Worm (Caenorhabditis elegans) whole organism, late embryonic: Measurements from ENCODE around the gene M163.21.

ENCODE experiments used
- C08G9.2 ChIP-seq: sonication (generic microtip); optimal IDR thresholded peaks from 2 replicates; lab custom pipeline; 2016; ENCODE audit warnings: mild to moderate bottlenecking, missing genetic modification characterization, moderate library complexity, missing compliant biosample characterization
- K02D7.2 ChIP-seq: sonication (generic microtip); optimal IDR thresholded peaks from 2 replicates; lab custom pipeline; 2017; ENCODE audit warnings: mild to moderate bottlenecking, missing genetic modification characterization, missing compliant biosample characterization
- K09A11.1 ChIP-seq: sonication (generic microtip); optimal IDR thresholded peaks from 2 replicates; lab custom pipeline; 2017; ENCODE audit warnings: antibody characterized with exemption, mild to moderate bottlenecking, missing genetic modification characterization, missing compliant biosample characterization; ENCODE audit not compliant: insufficient read depth
- Y22D7AL.16 ChIP-seq: sonication (generic microtip); optimal IDR thresholded peaks from 2 replicates; lab custom pipeline; 2016; ENCODE audit warnings: missing genetic modification characterization, missing compliant biosample characterization
- ahr-1 ChIP-seq: sonication (generic microtip); optimal IDR thresholded peaks from 2 replicates; lab custom pipeline; 2016; ENCODE audit warnings: missing genetic modification characterization, missing compliant biosample characterization
- ama-1 ChIP-seq: fragments of 150-350 bp; optimal IDR thresholded peaks from 2 replicates; lab custom pipeline; 2014
- ceh-19 ChIP-seq: fragments of 200-800 bp; sonication (Bioruptor generic); optimal IDR thresholded peaks from 2 replicates; lab custom pipeline; 2018; ENCODE audit warnings: mild to moderate bottlenecking, missing genetic modification characterization, missing compliant biosample characterization
- ceh-2 ChIP-seq: sonication (generic microtip); optimal IDR thresholded peaks from 2 replicates; lab custom pipeline; 2016; ENCODE audit warnings: missing genotype, missing genetic modification characterization, missing compliant biosample characterization
- ceh-24 ChIP-seq: sonication (generic microtip); optimal IDR thresholded peaks from 2 replicates; lab custom pipeline; 2016; ENCODE audit warnings: mild to moderate bottlenecking, missing genetic modification characterization, missing compliant biosample characterization
- ceh-31 ChIP-seq: sonication (generic microtip); optimal IDR thresholded peaks from 2 replicates; lab custom pipeline; 2016; ENCODE audit warnings: missing genetic modification characterization, missing compliant biosample characterization
- ceh-34 ChIP-seq: sonication (generic microtip); optimal IDR thresholded peaks from 2 replicates; lab custom pipeline; 2016; ENCODE audit warnings: mild to moderate bottlenecking, missing genetic modification characterization, missing compliant biosample characterization
- ceh-45 ChIP-seq: fragments of 200-800 bp; sonication (Bioruptor generic); IDR thresholded peaks from 2 replicates; pipeline ENCODE4 v1.3.6; 2022; ENCODE audit warnings: missing genetic modification reagents, missing genetic modification characterization, missing compliant biosample characterization
- ceh-6 ChIP-seq: fragments of 200-800 bp; sonication (Bioruptor generic); optimal IDR thresholded peaks from 2 replicates; lab custom pipeline; 2018; ENCODE audit warnings: mild to moderate bottlenecking, missing genetic modification characterization, missing compliant biosample characterization
- ceh-9 ChIP-seq: sonication (generic microtip); optimal IDR thresholded peaks from 2 replicates; lab custom pipeline; 2016; ENCODE audit warnings: mild to moderate bottlenecking, missing genetic modification characterization, inconsistent platforms, missing compliant biosample characterization
- dve-1 ChIP-seq: sonication (generic microtip); optimal IDR thresholded peaks from 2 replicates; lab custom pipeline; 2017; ENCODE audit warnings: antibody characterized with exemption, mild to moderate bottlenecking, missing genetic modification characterization, missing compliant biosample characterization
- ets-4 ChIP-seq: sonication (generic microtip); optimal IDR thresholded peaks from 2 replicates; lab custom pipeline; 2016; ENCODE audit warnings: missing genetic modification characterization, missing compliant biosample characterization
- fax-1 ChIP-seq: sonication (generic microtip); optimal IDR thresholded peaks from 2 replicates; lab custom pipeline; 2016; ENCODE audit warnings: missing genotype, missing genetic modification characterization, missing compliant biosample characterization
- fkh-10 ChIP-seq: fragments of 150-350 bp; optimal IDR thresholded peaks from 2 replicates; lab custom pipeline; 2014; ENCODE audit warnings: missing biosample characterization, missing genetic modification reagents, missing genetic modification characterization
- hlh-13 ChIP-seq: fragments of 200-800 bp; sonication (Bioruptor generic); optimal IDR thresholded peaks from 2 replicates; lab custom pipeline; 2018; ENCODE audit warnings: mild to moderate bottlenecking, missing genetic modification characterization, missing compliant biosample characterization
- hlh-15 ChIP-seq: sonication (generic microtip); optimal IDR thresholded peaks from 2 replicates; lab custom pipeline; 2016; ENCODE audit warnings: missing genetic modification characterization, missing compliant biosample characterization
- hlh-6 ChIP-seq: sonication (generic microtip); optimal IDR thresholded peaks from 2 replicates; lab custom pipeline; 2016; ENCODE audit warnings: missing genotype, missing genetic modification characterization, missing compliant biosample characterization
- lim-6 ChIP-seq: sonication (generic microtip); optimal IDR thresholded peaks from 2 replicates; lab custom pipeline; 2016; ENCODE audit warnings: missing genetic modification characterization, missing compliant biosample characterization
- mec-3 ChIP-seq: sonication (generic microtip); optimal IDR thresholded peaks from 2 replicates; lab custom pipeline; 2016; ENCODE audit warnings: borderline replicate concordance, missing genetic modification characterization, missing compliant biosample characterization
- nhr-11 ChIP-seq: fragments of 150-350 bp; optimal IDR thresholded peaks from 2 replicates; lab custom pipeline; 2014; ENCODE audit warnings: missing biosample characterization, missing genetic modification characterization
- nhr-232 ChIP-seq: sonication (generic microtip); optimal IDR thresholded peaks from 2 replicates; lab custom pipeline; 2016; ENCODE audit warnings: missing genetic modification characterization, missing compliant biosample characterization
- npax-4 ChIP-seq: sonication (generic microtip); optimal IDR thresholded peaks from 2 replicates; lab custom pipeline; 2016; ENCODE audit warnings: missing genetic modification characterization, missing compliant biosample characterization
- odd-2 ChIP-seq: sonication (generic microtip); optimal IDR thresholded peaks from 2 replicates; lab custom pipeline; 2017; ENCODE audit warnings: antibody characterized with exemption, mild to moderate bottlenecking, missing genetic modification characterization, missing compliant biosample characterization
- pax-1 ChIP-seq: fragments of 150-350 bp; optimal IDR thresholded peaks from 2 replicates; lab custom pipeline; 2014; ENCODE audit warnings: missing biosample characterization, missing genetic modification characterization
- pha-2 ChIP-seq: sonication (generic microtip); optimal IDR thresholded peaks from 2 replicates; lab custom pipeline; 2017; ENCODE audit warnings: mild to moderate bottlenecking, missing genetic modification characterization, missing compliant biosample characterization
- pha-4 ChIP-seq: fragments of 150-350 bp; optimal IDR thresholded peaks from 2 replicates; lab custom pipeline; 2018; ENCODE audit warnings: missing biosample characterization, missing genetic modification reagents, missing genetic modification characterization
- pqm-1 ChIP-seq: sonication (generic microtip); optimal IDR thresholded peaks from 2 replicates; lab custom pipeline; 2016; ENCODE audit warnings: missing genetic modification characterization, missing compliant biosample characterization
- ref-2 ChIP-seq: sonication (generic microtip); optimal IDR thresholded peaks from 2 replicates; lab custom pipeline; 2016; ENCODE audit warnings: missing genetic modification characterization, missing compliant biosample characterization
- rnt-1 ChIP-seq: sonication (generic microtip); optimal IDR thresholded peaks from 2 replicates; lab custom pipeline; 2016; ENCODE audit warnings: missing genetic modification characterization, missing compliant biosample characterization
- sox-4 ChIP-seq: sonication (generic microtip); optimal IDR thresholded peaks from 2 replicates; lab custom pipeline; 2017; ENCODE audit warnings: mild to moderate bottlenecking, missing genetic modification characterization, inconsistent platforms, missing compliant biosample characterization
- syd-9 ChIP-seq: sonication (generic microtip); optimal IDR thresholded peaks from 2 replicates; lab custom pipeline; 2016; ENCODE audit warnings: mild to moderate bottlenecking, missing genetic modification characterization, moderate library complexity, missing compliant biosample characterization
- tbx-2 ChIP-seq: sonication (generic microtip); optimal IDR thresholded peaks from 2 replicates; lab custom pipeline; 2016; ENCODE audit warnings: missing genetic modification characterization, missing compliant biosample characterization
- ttx-3 ChIP-seq: sonication (generic microtip); optimal IDR thresholded peaks from 2 replicates; lab custom pipeline; 2016; ENCODE audit warnings: missing genetic modification reagents, missing genetic modification characterization, missing compliant biosample characterization
- unc-3 ChIP-seq, 2 experiments: fragments of 200-800 bp in 1 of 2; sonication (Bioruptor generic) in 1 of 2; sonication (generic microtip) in 1 of 2; conservative IDR thresholded peaks in 1 of 2; optimal IDR thresholded peaks in 1 of 2; 2 replicates each; pipeline versions ENCODE4 v1.3.6 to Lab custom; 2016 to 2022; ENCODE audit warnings: missing compliant biosample characterization in 2 of 2, missing genetic modification characterization in 2 of 2, missing genetic modification reagents in 1 of 2
- unc-42 ChIP-seq: sonication (generic microtip); optimal IDR thresholded peaks from 2 replicates; lab custom pipeline; 2016; ENCODE audit warnings: missing genotype, missing genetic modification characterization, missing compliant biosample characterization
- unc-86 ChIP-seq: sonication (generic microtip); optimal IDR thresholded peaks from 2 replicates; lab custom pipeline; 2016; ENCODE audit warnings: missing genetic modification characterization, missing compliant biosample characterization
- zip-5 ChIP-seq: sonication (generic microtip); optimal IDR thresholded peaks from 2 replicates; lab custom pipeline; 2016; ENCODE audit warnings: missing genetic modification characterization, missing compliant biosample characterization

Gene M163.21

ce11 chrX:14428052-14428451 lies 38.6 kb upstream of the M163.21 start, which contains the start of gene F23D12.1:
Gene F23D12.1, minus strand, starts transcription at chrX:14428152.
- TF ChIP-seq hlh-6 (tag; lab: Kevin White, UChicago) (no peak), ref-2 (tag; lab: Kevin White, UChicago) (no peak), K09A11.1 (tag; lab: Kevin White, UChicago) (no peak), syd-9 (tag; lab: Kevin White, UChicago) (no peak), hlh-13 (GFP tag; lab: Kevin White, UChicago) (no peak), pha-4 (tag; lab: Kevin White, UChicago) (no peak), dve-1 (no peak), fax-1 (no peak), odd-2 (no peak), pha-2 (tag; lab: Kevin White, UChicago) (no peak), ceh-31 (no peak), ceh-9 (no peak), tbx-2 (tag; lab: Kevin White, UChicago) (no peak), pax-1 (tag; lab: Kevin White, UChicago) (no peak), nhr-11 (tag; lab: Kevin White, UChicago) (no peak), zip-5 (no peak), rnt-1 (no peak)

DNA sequence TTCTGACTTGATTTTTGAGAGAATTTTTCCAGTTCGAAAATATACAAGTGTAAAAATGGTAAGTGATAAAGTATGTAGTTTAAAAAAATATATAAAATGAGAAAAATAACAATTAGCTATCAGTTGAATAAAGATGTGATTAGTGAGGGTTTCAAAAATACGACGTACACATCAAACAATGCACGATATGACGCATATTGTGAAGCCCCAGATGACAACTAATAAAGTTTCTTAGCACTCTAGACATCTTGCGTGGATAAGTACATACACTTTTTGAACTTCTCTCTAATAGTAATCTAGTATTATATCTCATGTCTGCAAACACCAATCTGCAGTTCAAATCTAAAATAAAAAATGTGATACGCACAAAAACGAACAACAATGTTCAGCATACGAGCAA lies 36.2 kb upstream of the M163.21 start:
- TF ChIP-seq ceh-6 (no peak), mec-3 (no peak), C08G9.2 (tag; lab: Kevin White, UChicago) (no peak), dve-1 (no peak), unc-42 (tag; lab: Kevin White, UChicago) (no peak), ceh-24 (tag; lab: Kevin White, UChicago) (no peak), fax-1 (no peak), ama-1 (lab: Kevin White, UChicago) (no peak)

DNA sequence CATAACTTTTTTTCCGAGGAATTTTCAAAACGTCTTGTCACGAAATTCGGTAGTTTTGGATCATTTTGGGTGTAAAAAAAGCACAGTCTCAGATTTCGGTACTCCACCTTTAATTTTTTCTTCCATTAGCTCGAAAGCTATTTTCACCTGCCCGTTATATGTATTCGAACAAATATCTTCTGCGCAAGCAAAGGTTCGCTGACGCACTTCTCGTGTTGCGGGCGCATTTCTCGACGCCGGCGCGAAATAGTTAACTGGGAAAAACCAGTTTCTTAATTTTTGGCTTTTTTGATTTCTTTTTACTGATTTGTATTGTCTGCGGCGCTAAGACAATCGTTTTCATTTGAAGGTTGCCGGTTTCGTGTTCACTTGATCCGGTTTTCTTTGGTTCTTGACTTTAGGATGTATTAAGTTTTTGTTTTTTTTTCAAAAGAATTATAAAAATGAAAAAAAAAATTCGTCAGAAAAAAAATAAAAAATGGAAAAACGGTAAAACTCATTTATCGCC lies 30.9 kb upstream of the M163.21 start:
- no peak for TF ChIP-seq lim-6 (tag; lab: Kevin White, UChicago)

- TF ChIP-seq unc-3 (GFP tag; conservative IDR thresholded peaks at IDR 0.05; lab: Robert Waterston, UW) (no peak), unc-3 (tag; optimal IDR thresholded peaks at IDR 0.05; lab: Kevin White, UChicago) (no peak), syd-9 (tag; lab: Kevin White, UChicago) (no peak), pax-1 (tag; lab: Kevin White, UChicago) (no peak), rnt-1 (no peak), fkh-10 (GFP tag; lab: Kevin White, UChicago) (no peak), pqm-1 (tag; lab: Kevin White, UChicago) (no peak), ahr-1 (tag; lab: Kevin White, UChicago) (no peak), ceh-24 (tag; lab: Kevin White, UChicago) (no peak), ref-2 (tag; lab: Kevin White, UChicago) (no peak), nhr-232 (no peak), pha-2 (tag; lab: Kevin White, UChicago) (no peak), ceh-2 (tag; lab: Kevin White, UChicago) (no peak), npax-4 (no peak)
- TF ChIP-seq, all 69 proteins: peak for 0
These were observed 24.3 kb upstream of the M163.21 start, which contains the start of gene F23D12.3 for ce11 chrX:14442321-14442720. Gene F23D12.3, plus strand, starts transcription at chrX:14442621.

- TF ChIP-seq unc-3 (GFP tag; conservative IDR thresholded peaks at IDR 0.05; lab: Robert Waterston, UW) (no peak), unc-3 (tag; optimal IDR thresholded peaks at IDR 0.05; lab: Kevin White, UChicago) (no peak), fax-1 (no peak), unc-86 (tag; lab: Kevin White, UChicago) (no peak), nhr-232 (no peak), fkh-10 (GFP tag; lab: Kevin White, UChicago) (no peak), ceh-19 (GFP tag; lab: Kevin White, UChicago) (no peak), Y22D7AL.16 (tag; lab: Kevin White, UChicago) (no peak), hlh-15 (tag; lab: Kevin White, UChicago) (no peak), C08G9.2 (tag; lab: Kevin White, UChicago) (no peak), ttx-3 (tag; lab: Kevin White, UChicago) (no peak), sox-4 (tag; lab: Kevin White, UChicago) (no peak), K02D7.2 (tag; lab: Kevin White, UChicago) (no peak), ets-4 (tag; lab: Kevin White, UChicago) (no peak), ceh-45 (GFP tag; lab: Robert Waterston, UW) (no peak), lim-6 (tag; lab: Kevin White, UChicago) (no peak), pha-2 (tag; lab: Kevin White, UChicago) (no peak), ceh-34 (tag; lab: Kevin White, UChicago) (no peak)
These were observed 21.9 kb upstream of the M163.21 start, which contains the start of gene F23D12.4 for ce11 chrX:14444701-14445100. Gene F23D12.4, plus strand, starts transcription at chrX:14445001.
